Worm (Caenorhabditis elegans) whole organism, early embryonic: ENCODE data around the gene T01B4.3.

Experiments
- B0310.2 ChIP-seq: sonication (generic microtip); optimal IDR thresholded peaks from 2 replicates; lab custom pipeline; 2016; ENCODE audit warnings: mild to moderate bottlenecking, missing genetic modification characterization, missing compliant biosample characterization
- F13C5.2 ChIP-seq: sonication (generic microtip); optimal IDR thresholded peaks from 2 replicates; lab custom pipeline; 2017; ENCODE audit warnings: mild to moderate bottlenecking, missing genetic modification characterization, inconsistent platforms, missing compliant biosample characterization
- aly-1 ChIP-seq: sonication (generic microtip); optimal IDR thresholded peaks from 2 replicates; lab custom pipeline; 2016; ENCODE audit warnings: missing genetic modification characterization, missing compliant biosample characterization
- ama-1 ChIP-seq: fragments of 150-350 bp; optimal IDR thresholded peaks from 2 replicates; lab custom pipeline; 2014
- ceh-13 ChIP-seq: fragments of 200-800 bp; sonication (Bioruptor generic); optimal IDR thresholded peaks from 2 replicates; lab custom pipeline; 2018; ENCODE audit warnings: mild to moderate bottlenecking, missing genetic modification characterization, missing compliant biosample characterization
- ceh-36 ChIP-seq: sonication (generic microtip); optimal IDR thresholded peaks from 2 replicates; lab custom pipeline; 2016; ENCODE audit warnings: missing genetic modification characterization, inconsistent platforms, missing compliant biosample characterization
- ets-7 ChIP-seq: sonication (generic microtip); optimal IDR thresholded peaks from 2 replicates; lab custom pipeline; 2016; ENCODE audit warnings: missing genotype, missing genetic modification characterization, missing compliant biosample characterization
- flt-1 ChIP-seq: fragments of 200-800 bp; sonication (Bioruptor generic); IDR thresholded peaks from 2 replicates; pipeline ENCODE4 v1.3.6; 2022; ENCODE audit warnings: missing genetic modification characterization, missing compliant biosample characterization
- hmbx-1 ChIP-seq: sonication (generic microtip); optimal IDR thresholded peaks from 2 replicates; lab custom pipeline; 2016; ENCODE audit warnings: mild to moderate bottlenecking, missing genetic modification characterization, missing compliant biosample characterization
- hmg-4 ChIP-seq: fragments of 200-800 bp; sonication (Bioruptor generic); optimal IDR thresholded peaks from 2 replicates; lab custom pipeline; 2018; ENCODE audit warnings: mild to moderate bottlenecking, missing genetic modification characterization, missing compliant biosample characterization
- hnd-1 ChIP-seq: sonication (generic microtip); optimal IDR thresholded peaks from 2 replicates; lab custom pipeline; 2016; ENCODE audit warnings: missing genetic modification characterization, missing compliant biosample characterization
- pes-1 ChIP-seq: fragments of 200-800 bp; sonication (Bioruptor generic); IDR thresholded peaks from 2 replicates; pipeline ENCODE4 v1.3.6; 2022; ENCODE audit warnings: missing genetic modification reagents, missing genetic modification characterization, missing compliant biosample characterization
- scrt-1 ChIP-seq: fragments of 200-800 bp; sonication (Bioruptor generic); IDR thresholded peaks from 2 replicates; pipeline ENCODE4 v1.3.6; 2022; ENCODE audit warnings: missing genetic modification characterization, missing compliant biosample characterization
- sea-1 ChIP-seq: fragments of 200-800 bp; sonication (Bioruptor generic); conservative IDR thresholded peaks from 2 replicates; pipeline ENCODE4 v1.3.6; 2022; ENCODE audit warnings: missing genetic modification characterization, missing compliant biosample characterization
- tbx-11 ChIP-seq: fragments of 200-800 bp; sonication (Bioruptor generic); IDR thresholded peaks from 2 replicates; pipeline ENCODE4 v1.3.6; 2022; ENCODE audit warnings: missing genetic modification characterization, missing compliant biosample characterization
- tbx-37 ChIP-seq: fragments of 200-800 bp; sonication (Bioruptor generic); conservative IDR thresholded peaks from 2 replicates; pipeline ENCODE4 v1.3.6; 2022; ENCODE audit warnings: missing genetic modification reagents, missing genetic modification characterization, missing compliant biosample characterization
- tra-4 ChIP-seq: sonication (generic microtip); optimal IDR thresholded peaks from 2 replicates; lab custom pipeline; 2017; ENCODE audit warnings: missing genetic modification characterization, missing compliant biosample characterization

The T01B4.3 gene

ce11 chrX:16331932-16332485 is 14.5 kb upstream of the T01B4.3 start, which contains the start of gene taf-3:
Gene taf-3 (plus strand): TSS chrX:16332435.
- no peak for TF ChIP-seq ceh-13 (GFP tag; lab: Kevin White, UChicago)
- TF ChIP-seq scrt-1 (GFP tag; lab: Robert Waterston, UW) = no peak
- TF ChIP-seq tbx-11 (GFP tag; lab: Robert Waterston, UW) = no peak
- TF ChIP-seq F13C5.2 = peak; percentile 22
- no peak for TF ChIP-seq tbx-37 (GFP tag; lab: Robert Waterston, UW)
- no peak for TF ChIP-seq tra-4
- TF ChIP-seq sea-1 (GFP tag; lab: Robert Waterston, UW) = no peak

- TF ChIP-seq tbx-37 (GFP tag; lab: Robert Waterston, UW) (no peak), ets-7 (tag; lab: Kevin White, UChicago) (no peak), hmbx-1 (tag; lab: Kevin White, UChicago) (no peak), flt-1 (GFP tag; lab: Robert Waterston, UW) (no peak), hnd-1 (tag; lab: Kevin White, UChicago) (no peak), ama-1 (lab: Kevin White, UChicago) (no peak), tbx-11 (GFP tag; lab: Robert Waterston, UW) (no peak), B0310.2 (tag; lab: Kevin White, UChicago) (no peak), ceh-13 (GFP tag; lab: Kevin White, UChicago) (no peak), sea-1 (GFP tag; lab: Robert Waterston, UW) (no peak), scrt-1 (GFP tag; lab: Robert Waterston, UW) (no peak), aly-1 (tag; lab: Kevin White, UChicago) (no peak), hmg-4 (GFP tag; lab: Kevin White, UChicago) (no peak), ceh-36 (tag; lab: Kevin White, UChicago) (no peak)
Observed at ce11 chrX:16331425-16331824, 13.9 kb upstream of the T01B4.3 start.

ce11 chrX:16328328-16328727 is 10.8 kb upstream of the T01B4.3 start, which contains the start of gene C11G6.2:
Gene C11G6.2 (plus strand): TSS chrX:16328628.
- no peak for TF ChIP-seq tbx-37 (GFP tag; lab: Robert Waterston, UW)

ce11 chrX:16327229-16327628 is 9.7 kb upstream of the T01B4.3 start:
- no peak for TF ChIP-seq ceh-36 (tag; lab: Kevin White, UChicago)
- TF ChIP-seq sea-1 (GFP tag; lab: Robert Waterston, UW) = no peak
- TF ChIP-seq ama-1 (lab: Kevin White, UChicago) = no peak
- no peak for TF ChIP-seq tbx-11 (GFP tag; lab: Robert Waterston, UW)
- TF ChIP-seq aly-1 (tag; lab: Kevin White, UChicago) = no peak
- TF ChIP-seq hnd-1 (tag; lab: Kevin White, UChicago) = no peak

- TF ChIP-seq F13C5.2 = no peak
- no peak for TF ChIP-seq sea-1 (GFP tag; lab: Robert Waterston, UW)
- no peak for TF ChIP-seq ama-1 (lab: Kevin White, UChicago)
- TF ChIP-seq tbx-11 (GFP tag; lab: Robert Waterston, UW) = no peak
- TF ChIP-seq scrt-1 (GFP tag; lab: Robert Waterston, UW) = no peak
- no peak for TF ChIP-seq hmg-4 (GFP tag; lab: Kevin White, UChicago)
- TF ChIP-seq pes-1 (GFP tag; lab: Robert Waterston, UW) = no peak
- no peak for TF ChIP-seq aly-1 (tag; lab: Kevin White, UChicago)
- no peak for TF ChIP-seq flt-1 (GFP tag; lab: Robert Waterston, UW)
- no peak for TF ChIP-seq hmbx-1 (tag; lab: Kevin White, UChicago)
- TF ChIP-seq ceh-13 (GFP tag; lab: Kevin White, UChicago) = no peak
- no peak for TF ChIP-seq tra-4
- no peak for TF ChIP-seq ceh-36 (tag; lab: Kevin White, UChicago)
- TF ChIP-seq ets-7 (tag; lab: Kevin White, UChicago) = no peak
- TF ChIP-seq tbx-37 (GFP tag; lab: Robert Waterston, UW) = no peak
- TF ChIP-seq hnd-1 (tag; lab: Kevin White, UChicago) = no peak
- no peak for TF ChIP-seq B0310.2 (tag; lab: Kevin White, UChicago)
Observed at ce11 chrX:16324222-16324621, 6.7 kb upstream of the T01B4.3 start.

ce11 chrX:16321864-16322263 is 4.3 kb upstream of the T01B4.3 start:
- TF ChIP-seq hmg-4 (GFP tag; lab: Kevin White, UChicago) (no peak), F13C5.2 (no peak), B0310.2 (tag; lab: Kevin White, UChicago) (no peak), tbx-37 (GFP tag; lab: Robert Waterston, UW) (no peak), ama-1 (lab: Kevin White, UChicago) (no peak), aly-1 (tag; lab: Kevin White, UChicago) (no peak), tbx-11 (GFP tag; lab: Robert Waterston, UW) (no peak)

ce11 chrX:16321327-16321726 is 3.8 kb upstream of the T01B4.3 start:
- TF ChIP-seq ama-1 (lab: Kevin White, UChicago) (no peak), tbx-11 (GFP tag; lab: Robert Waterston, UW) (no peak), B0310.2 (tag; lab: Kevin White, UChicago) (no peak), ets-7 (tag; lab: Kevin White, UChicago) (no peak), flt-1 (GFP tag; lab: Robert Waterston, UW) (no peak), hnd-1 (tag; lab: Kevin White, UChicago) (no peak), sea-1 (GFP tag; lab: Robert Waterston, UW) (no peak), F13C5.2 (no peak), hmg-4 (GFP tag; lab: Kevin White, UChicago) (no peak)

ce11 chrX:16318248-16318647 is 719 bp upstream of the T01B4.3 start:
- no peak for TF ChIP-seq tbx-11 (GFP tag; lab: Robert Waterston, UW)
- no peak for TF ChIP-seq ceh-13 (GFP tag; lab: Kevin White, UChicago)
- no peak for TF ChIP-seq tbx-37 (GFP tag; lab: Robert Waterston, UW)
- TF ChIP-seq aly-1 (tag; lab: Kevin White, UChicago) = no peak
